In genomic region chrII:10563368-10563767, ce11 we compare ENCODE assay signal across 3 worm cellular contexts.
TF ChIP-seq lines count a peak whose summit lies in the region.

TSS of gene cdc-48.1 (minus strand) at chrII:10563407.

TF ChIP-seq in whole organism, L1 larva, 84 proteins besides CTCF, POLR2A, EP300 and RAD21 (continued from another document and continues in another):
- TF ChIP-seq jun-1 (tag; optimal IDR thresholded peaks at IDR 0.05; lab: Kevin White, UChicago) (peak; percentile 99), xbp-1 (tag; optimal IDR thresholded peaks at IDR 0.05; lab: Kevin White, UChicago) (peak; percentile 100), ceh-8 (GFP tag; optimal IDR thresholded peaks at IDR 0.05; lab: Kevin White, UChicago) (peak; percentile 99), aha-1 (tag; optimal IDR thresholded peaks at IDR 0.05; lab: Kevin White, UChicago) (peak; percentile 97), efl-3 (GFP tag; optimal IDR thresholded peaks at IDR 0.05; lab: Kevin White, UChicago) (peak; percentile 88), elt-3 (tag; optimal IDR thresholded peaks at IDR 0.05; lab: Kevin White, UChicago) (peak; percentile 99 to 100 (median 100)), dsc-1 (tag; optimal IDR thresholded peaks at IDR 0.05; lab: Kevin White, UChicago) (peak; percentile 100), nhr-76 (tag; optimal IDR thresholded peaks at IDR 0.05; lab: Kevin White, UChicago) (peak; percentile 88), isw-1 (GFP tag; IDR thresholded peaks at IDR 0.05; lab: Robert Waterston, UW) (peak; percentile 100), unc-62 (GFP tag; optimal IDR thresholded peaks at IDR 0.05; lab: Kevin White, UChicago) (peak; percentile 100), snu-23 (GFP tag; optimal IDR thresholded peaks at IDR 0.05; lab: Kevin White, UChicago) (peak; percentile 100), ceh-82 (tag; optimal IDR thresholded peaks at IDR 0.05; lab: Kevin White, UChicago) (peak; percentile 100), unc-130 (tag; optimal IDR thresholded peaks at IDR 0.05; lab: Kevin White, UChicago) (peak; percentile 100), skn-1 (tag; optimal IDR thresholded peaks at IDR 0.05; lab: Kevin White, UChicago) (peak; percentile 100), fkh-10 (GFP tag; optimal IDR thresholded peaks at IDR 0.05; lab: Kevin White, UChicago) (peak; percentile 100), mef-2 (tag; optimal IDR thresholded peaks at IDR 0.05; lab: Kevin White, UChicago) (peak; percentile 98), ces-1 (GFP tag; optimal IDR thresholded peaks at IDR 0.05; lab: Kevin White, UChicago) (peak; percentile 97), blmp-1 (tag; optimal IDR thresholded peaks at IDR 0.05; lab: Kevin White, UChicago) (peak; percentile 95), ets-5 (GFP tag; IDR thresholded peaks at IDR 0.05; lab: Robert Waterston, UW) (peak; percentile 97; the same call in 1 of the 2 replicates), lsy-2 (tag; optimal IDR thresholded peaks at IDR 0.05; lab: Kevin White, UChicago) (peak; percentile 98 to 99), nhr-71 (tag; optimal IDR thresholded peaks at IDR 0.05; lab: Kevin White, UChicago) (peak; percentile 100), egl-13 (tag; optimal IDR thresholded peaks at IDR 0.05; lab: Kevin White, UChicago) (peak; percentile 100), pax-3 (tag; optimal IDR thresholded peaks at IDR 0.05; lab: Kevin White, UChicago) (peak; percentile 99), nhr-12 (tag; optimal IDR thresholded peaks at IDR 0.05; lab: Kevin White, UChicago) (peak; percentile 72), nhr-20 (tag; optimal IDR thresholded peaks at IDR 0.05; lab: Kevin White, UChicago) (peak; percentile 100), hlh-4 (tag; optimal IDR thresholded peaks at IDR 0.05; lab: Kevin White, UChicago) (peak; percentile 64), irx-1 (tag; optimal IDR thresholded peaks at IDR 0.05; lab: Kevin White, UChicago) (peak; percentile 99), nhr-11 (tag; optimal IDR thresholded peaks at IDR 0.05; lab: Kevin White, UChicago) (peak; percentile 100), mab-9 (GFP tag; IDR thresholded peaks at IDR 0.05; lab: Robert Waterston, UW) (peak; percentile 99), hpl-2 (GFP tag; optimal IDR thresholded peaks at IDR 0.05; lab: Kevin White, UChicago) (peak; percentile 99), ceh-90 (tag; optimal IDR thresholded peaks at IDR 0.05; lab: Kevin White, UChicago) (peak; percentile 68), swsn-7 (tag; optimal IDR thresholded peaks at IDR 0.05; lab: Kevin White, UChicago) (peak; percentile 100), zip-4 (GFP tag; optimal IDR thresholded peaks at IDR 0.05; lab: Kevin White, UChicago) (peak; percentile 96), nhr-28 (tag; optimal IDR thresholded peaks at IDR 0.05; lab: Kevin White, UChicago) (peak; percentile 77), hlh-17 (GFP tag; optimal IDR thresholded peaks at IDR 0.05; lab: Kevin White, UChicago; ENCODE audit: borderline replicate concordance) (no peak), lin-35 (GFP tag; optimal IDR thresholded peaks at IDR 0.05; lab: Kevin White, UChicago) (peak; percentile 100), pag-3 (tag; optimal IDR thresholded peaks at IDR 0.05; lab: Kevin White, UChicago; ENCODE audit: borderline replicate concordance, insufficient read depth) (peak; percentile 91), sup-37 (GFP tag; optimal IDR thresholded peaks at IDR 0.05; lab: Kevin White, UChicago) (peak; percentile 99), efl-1 (optimal IDR thresholded peaks at IDR 0.05; lab: Kevin White, UChicago) (peak; percentile 100), efl-1 (GFP tag; optimal IDR thresholded peaks at IDR 0.05 in 1 of 2; lab: Kevin White, UChicago) (peak; percentile 100), C16A3.4 (tag; optimal IDR thresholded peaks at IDR 0.05; lab: Kevin White, UChicago) (peak; percentile 100), nhr-84 (tag; optimal IDR thresholded peaks at IDR 0.05; lab: Kevin White, UChicago) (peak; percentile 98), C34B4.2 (tag; optimal IDR thresholded peaks at IDR 0.05; lab: Kevin White, UChicago) (peak; percentile 94)

TF ChIP-seq in whole organism, L3 larva, 47 proteins besides CTCF, POLR2A, EP300 and RAD21 (continued from another document):
- TF ChIP-seq lin-15B (tag; optimal IDR thresholded peaks at IDR 0.05; lab: Kevin White, UChicago) (peak; percentile 100), tbx-2 (tag; optimal IDR thresholded peaks at IDR 0.05; lab: Kevin White, UChicago) (peak; percentile 97), ZK546.5 (tag; optimal IDR thresholded peaks at IDR 0.05; lab: Kevin White, UChicago) (peak; percentile 80), ceh-28 (tag; optimal IDR thresholded peaks at IDR 0.05; lab: Kevin White, UChicago) (peak; percentile 98), nhr-237 (tag; optimal IDR thresholded peaks at IDR 0.05; lab: Kevin White, UChicago) (peak; percentile 74), nhr-43 (tag; optimal IDR thresholded peaks at IDR 0.05; lab: Kevin White, UChicago; ENCODE audit: poor library complexity, severe bottlenecking) (peak; percentile 99), daf-12 (tag; optimal IDR thresholded peaks at IDR 0.05; lab: Kevin White, UChicago) (peak; percentile 96), eor-1 (tag; optimal IDR thresholded peaks at IDR 0.05; lab: Kevin White, UChicago) (peak in 1 of 2 experiments; percentile 62), elt-2 (tag; optimal IDR thresholded peaks at IDR 0.05; lab: Kevin White, UChicago) (peak; percentile 97), nhr-23 (tag; optimal IDR thresholded peaks at IDR 0.05; lab: Kevin White, UChicago) (peak; percentile 100), nfya-1 (tag; optimal IDR thresholded peaks at IDR 0.05; lab: Kevin White, UChicago; ENCODE audit: insufficient read depth) (peak; percentile 99), nhr-12 (tag; optimal IDR thresholded peaks at IDR 0.05; lab: Kevin White, UChicago) (no peak), ceh-16 (tag; optimal IDR thresholded peaks at IDR 0.05; lab: Kevin White, UChicago) (peak; percentile 79), egl-27 (tag; optimal IDR thresholded peaks at IDR 0.05; lab: Kevin White, UChicago) (peak; percentile 99), nhr-76 (tag; optimal IDR thresholded peaks at IDR 0.05; lab: Kevin White, UChicago) (peak; percentile 94), fkh-2 (tag; optimal IDR thresholded peaks at IDR 0.05; lab: Kevin White, UChicago) (peak; percentile 95), ceh-82 (tag; optimal IDR thresholded peaks at IDR 0.05; lab: Kevin White, UChicago) (peak; percentile 99), pqm-1 (tag; optimal IDR thresholded peaks at IDR 0.05; lab: Kevin White, UChicago) (peak; percentile 100), ceh-9 (tag; optimal IDR thresholded peaks at IDR 0.05; lab: Kevin White, UChicago) (no peak), ztf-4 (tag; optimal IDR thresholded peaks at IDR 0.05; lab: Kevin White, UChicago) (peak; percentile 96), snpc-4 (tag; optimal IDR thresholded peaks at IDR 0.05; lab: Kevin White, UChicago) (peak; percentile 98), fkh-10 (GFP tag; optimal IDR thresholded peaks at IDR 0.05; lab: Kevin White, UChicago) (peak; percentile 100), lsy-12 (tag; optimal IDR thresholded peaks at IDR 0.05; lab: Kevin White, UChicago) (peak; percentile 100), nhr-77 (tag; optimal IDR thresholded peaks at IDR 0.05; lab: Kevin White, UChicago) (peak; percentile 97), R02D3.7 (tag; optimal IDR thresholded peaks at IDR 0.05; lab: Kevin White, UChicago) (peak; percentile 98), aly-2 (tag; optimal IDR thresholded peaks at IDR 0.05; lab: Kevin White, UChicago) (peak; percentile 99), mdl-1 (tag; optimal IDR thresholded peaks at IDR 0.05; lab: Kevin White, UChicago) (peak; percentile 94), unc-62 (GFP tag; optimal IDR thresholded peaks at IDR 0.05; lab: Kevin White, UChicago) (peak; percentile 100)

TF ChIP-seq in whole organism, young adult, 124 proteins besides CTCF, POLR2A, EP300 and RAD21 (continued from another document and continues in another):
- TF ChIP-seq rpc-1 (optimal IDR thresholded peaks at IDR 0.05; lab: Kevin White, UChicago) (peak; percentile 18), rpc-1 (tag; optimal IDR thresholded peaks at IDR 0.05; lab: Kevin White, UChicago) (peak; percentile 14), sdz-38 (tag; optimal IDR thresholded peaks at IDR 0.05; lab: Kevin White, UChicago) (no peak), him-1 (tag; optimal IDR thresholded peaks at IDR 0.05; lab: Kevin White, UChicago) (peak; percentile 97), madf-6 (GFP tag; IDR thresholded peaks at IDR 0.05; lab: Robert Waterston, UW) (peak; percentile 99), atf-7 (tag; optimal IDR thresholded peaks at IDR 0.05; lab: Kevin White, UChicago) (peak; percentile 99), hsf-1 (GFP tag; IDR thresholded peaks at IDR 0.05; lab: Robert Waterston, UW) (peak; percentile 94), egl-18 (GFP tag; IDR thresholded peaks at IDR 0.05; lab: Robert Waterston, UW) (peak; percentile 99), pha-4 (tag; optimal IDR thresholded peaks at IDR 0.05; lab: Kevin White, UChicago) (peak; percentile 98), ztf-18 (tag; optimal IDR thresholded peaks at IDR 0.05; lab: Kevin White, UChicago) (peak; percentile 89), nfya-2 (GFP tag; IDR thresholded peaks at IDR 0.05; lab: Robert Waterston, UW) (peak; percentile 94), somi-1 (GFP tag; optimal IDR thresholded peaks at IDR 0.05; lab: Kevin White, UChicago) (peak; percentile 99), snpc-3.4 (tag; optimal IDR thresholded peaks at IDR 0.05; lab: Kevin White, UChicago) (peak; percentile 99), dox-1 (GFP tag; IDR thresholded peaks at IDR 0.05; lab: Robert Waterston, UW) (peak; percentile 100), Y53F4B.3 (GFP tag; IDR thresholded peaks at IDR 0.05; lab: Robert Waterston, UW) (peak; percentile 94), ceh-91 (GFP tag; IDR thresholded peaks at IDR 0.05; lab: Robert Waterston, UW) (peak; percentile 99), nhr-90 (tag; optimal IDR thresholded peaks at IDR 0.05; lab: Kevin White, UChicago) (peak; percentile 97), Y56A3A.18 (GFP tag; IDR thresholded peaks at IDR 0.05; lab: Robert Waterston, UW) (peak; percentile 97), T07F8.4 (tag; optimal IDR thresholded peaks at IDR 0.05; lab: Kevin White, UChicago) (peak; percentile 90), tbx-9 (tag; optimal IDR thresholded peaks at IDR 0.05; lab: Kevin White, UChicago; ENCODE audit: borderline replicate concordance) (no peak), attf-6 (GFP tag; IDR thresholded peaks at IDR 0.05; lab: Robert Waterston, UW) (peak; percentile 92), lin-26 (GFP tag; IDR thresholded peaks at IDR 0.05; lab: Robert Waterston, UW) (peak; percentile 95), lin-35 (GFP tag; optimal IDR thresholded peaks at IDR 0.05; lab: Kevin White, UChicago) (peak; percentile 98 to 100 (median 100)), ztf-3 (GFP tag; optimal IDR thresholded peaks at IDR 0.05; lab: Kevin White, UChicago) (peak; percentile 96), ceh-58 (GFP tag; IDR thresholded peaks at IDR 0.05; lab: Robert Waterston, UW) (0 out of 2 replicates have a peak, but pooled peaks have one; percentile 88), hmg-1.2 (GFP tag; IDR thresholded peaks at IDR 0.05; lab: Robert Waterston, UW) (peak; percentile 94), mes-4 (tag; optimal IDR thresholded peaks at IDR 0.05; lab: Kevin White, UChicago) (peak; percentile 86), D2030.7 (GFP tag; IDR thresholded peaks at IDR 0.05; lab: Robert Waterston, UW) (peak; percentile 99), rcor-1 (GFP tag; IDR thresholded peaks at IDR 0.05; lab: Robert Waterston, UW) (peak; percentile 99), F57A8.1 (GFP tag; optimal IDR thresholded peaks at IDR 0.05; lab: Kevin White, UChicago) (peak; percentile 84), ZK185.1 (tag; optimal IDR thresholded peaks at IDR 0.05; lab: Kevin White, UChicago; ENCODE audit: poor library complexity, severe bottlenecking) (peak; percentile 99), egl-44 (GFP tag; IDR thresholded peaks at IDR 0.05; lab: Robert Waterston, UW) (peak; percentile 98), aptf-2 (GFP tag; conservative IDR thresholded peaks at IDR 0.05; lab: Robert Waterston, UW) (peak; percentile 90), lag-1 (GFP tag; IDR thresholded peaks at IDR 0.05; lab: Robert Waterston, UW) (no peak; the same call in 1 of the 2 replicates), ama-1 (optimal IDR thresholded peaks at IDR 0.05; lab: Kevin White, UChicago) (no peak), ama-1 (GFP tag; optimal IDR thresholded peaks at IDR 0.05; lab: Kevin White, UChicago) (peak; percentile 76 to 79), K12H6.12 (tag; optimal IDR thresholded peaks at IDR 0.05; lab: Kevin White, UChicago) (peak; percentile 100), F49E8.2 (tag; optimal IDR thresholded peaks at IDR 0.05; lab: Kevin White, UChicago; ENCODE audit: insufficient read depth) (peak; percentile 99), attf-3 (GFP tag; conservative IDR thresholded peaks at IDR 0.05; lab: Robert Waterston, UW) (peak; percentile 94), F57C9.4 (tag; optimal IDR thresholded peaks at IDR 0.05; lab: Kevin White, UChicago) (peak; percentile 93), F10E7.11 (tag; optimal IDR thresholded peaks at IDR 0.05; lab: Kevin White, UChicago) (peak; percentile 87), ztf-26 (tag; optimal IDR thresholded peaks at IDR 0.05; lab: Kevin White, UChicago) (peak; percentile 99), nhr-27 (tag; optimal IDR thresholded peaks at IDR 0.05; lab: Kevin White, UChicago) (peak; percentile 85), lsy-27 (tag; optimal IDR thresholded peaks at IDR 0.05; lab: Kevin White, UChicago; ENCODE audit: borderline replicate concordance, insufficient read depth) (peak; percentile 70), attf-5 (GFP tag; optimal IDR thresholded peaks at IDR 0.05; lab: Kevin White, UChicago) (peak; percentile 100), chd-7 (tag; optimal IDR thresholded peaks at IDR 0.05; lab: Kevin White, UChicago) (peak; percentile 99), athp-1 (tag; optimal IDR thresholded peaks at IDR 0.05; lab: Kevin White, UChicago) (peak; percentile 100), fkh-3 (tag; optimal IDR thresholded peaks at IDR 0.05; lab: Kevin White, UChicago) (peak; percentile 59), unc-62 (GFP tag; optimal IDR thresholded peaks at IDR 0.05; lab: Kevin White, UChicago) (peak; percentile 98), let-526 (GFP tag; IDR thresholded peaks at IDR 0.05; lab: Robert Waterston, UW) (peak; percentile 98), B0035.1 (tag; optimal IDR thresholded peaks at IDR 0.05; lab: Kevin White, UChicago) (peak; percentile 95), cebp-2 (GFP tag; IDR thresholded peaks at IDR 0.05; lab: Robert Waterston, UW) (peak; percentile 91; the same call in 1 of the 2 replicates), hlh-26 (GFP tag; conservative IDR thresholded peaks at IDR 0.05; lab: Robert Waterston, UW) (no peak), Y53G8AR.9 (GFP tag; conservative IDR thresholded peaks at IDR 0.05; lab: Robert Waterston, UW) (peak; percentile 100), pbrm-1 (GFP tag; IDR thresholded peaks at IDR 0.05; lab: Robert Waterston, UW) (peak; percentile 100), hlh-12 (tag; optimal IDR thresholded peaks at IDR 0.05; lab: Kevin White, UChicago) (no peak), die-1 (tag; optimal IDR thresholded peaks at IDR 0.05; lab: Kevin White, UChicago) (peak; percentile 89), zim-3 (tag; optimal IDR thresholded peaks at IDR 0.05; lab: Kevin White, UChicago) (peak; percentile 96), repo-1 (tag; optimal IDR thresholded peaks at IDR 0.05; lab: Kevin White, UChicago) (peak; percentile 98), F39B2.1 (GFP tag; IDR thresholded peaks at IDR 0.05; lab: Robert Waterston, UW) (peak; percentile 94), F23B12.7 (tag; optimal IDR thresholded peaks at IDR 0.05; lab: Kevin White, UChicago; ENCODE audit: insufficient read depth) (peak; percentile 99), F33H1.4 (GFP tag; IDR thresholded peaks at IDR 0.05; lab: Robert Waterston, UW) (peak; percentile 96), hrde-1 (tag; optimal IDR thresholded peaks at IDR 0.05; lab: Kevin White, UChicago; ENCODE audit: borderline replicate concordance) (peak; percentile 96), Y95B8A.8 (GFP tag; IDR thresholded peaks at IDR 0.05; lab: Robert Waterston, UW) (peak; percentile 100), rec-8 (tag; optimal IDR thresholded peaks at IDR 0.05; lab: Kevin White, UChicago) (peak; percentile 86 to 87), madf-3 (GFP tag; IDR thresholded peaks at IDR 0.05; lab: Robert Waterston, UW) (peak; percentile 98), zfh-2 (GFP tag; conservative IDR thresholded peaks at IDR 0.05; lab: Robert Waterston, UW) (no peak)
